ENCODE assay signal across 2 worm cellular contexts in genomic region chrII:6801262-6801661, ce11.
TF ChIP-seq lines count a peak whose summit lies in the region.

No protein-coding gene starts in this region.

TF ChIP-seq in whole organism, early embryonic, 17 proteins besides CTCF, POLR2A, EP300 and RAD21:
- TF ChIP-seq ceh-36 (tag; optimal IDR thresholded peaks at IDR 0.05; lab: Kevin White, UChicago) (peak; percentile 75), scrt-1 (GFP tag; IDR thresholded peaks at IDR 0.05; lab: Robert Waterston, UW) (no peak)

TF ChIP-seq in whole organism, mixed stage, embryonic, 35 proteins besides CTCF, POLR2A, EP300 and RAD21:
- TF ChIP-seq nhr-237 (tag; optimal IDR thresholded peaks at IDR 0.05; lab: Kevin White, UChicago) (no peak), nhr-12 (tag; optimal IDR thresholded peaks at IDR 0.05; lab: Kevin White, UChicago) (no peak), ces-1 (GFP tag; optimal IDR thresholded peaks at IDR 0.05; lab: Kevin White, UChicago) (no peak), nhr-2 (tag; optimal IDR thresholded peaks at IDR 0.05; lab: Kevin White, UChicago) (peak; percentile 53), mls-2 (tag; optimal IDR thresholded peaks at IDR 0.05; lab: Kevin White, UChicago) (no peak), sem-2 (GFP tag; optimal IDR thresholded peaks at IDR 0.05; lab: Kevin White, UChicago) (no peak), hlh-1 (tag; optimal IDR thresholded peaks at IDR 0.05; lab: Kevin White, UChicago) (no peak), unc-39 (tag; optimal IDR thresholded peaks at IDR 0.05; lab: Kevin White, UChicago) (no peak)
